Worm (Caenorhabditis elegans) whole organism, L2 larva: ENCODE measurements around the gene D2023.1.

Experiments used
- elt-1 ChIP-seq: fragments of 150-350 bp; optimal IDR thresholded peaks from 2 replicates; lab custom pipeline; 2014; ENCODE audit warnings: missing biosample characterization, missing genetic modification characterization
- fos-1 ChIP-seq: fragments of 150-350 bp; optimal IDR thresholded peaks from 2 replicates; lab custom pipeline; 2014; ENCODE audit warnings: missing biosample characterization, missing genetic modification characterization
- lin-13 ChIP-seq: fragments of 150-350 bp; optimal IDR thresholded peaks from 2 replicates; lab custom pipeline; 2014; ENCODE audit warnings: missing biosample characterization, missing genetic modification reagents, missing genetic modification characterization
- nhr-25 ChIP-seq: fragments of 150-350 bp; sonication (generic microtip); optimal IDR thresholded peaks from 3 replicates; lab custom pipeline; 2014; ENCODE audit warnings: missing biosample characterization, missing genetic modification characterization
- nhr-6 ChIP-seq: fragments of 150-350 bp; optimal IDR thresholded peaks from 2 replicates; lab custom pipeline; 2014; ENCODE audit warnings: missing biosample characterization, missing genetic modification characterization
- skn-1 ChIP-seq: sonication (generic microtip); optimal IDR thresholded peaks from 2 replicates; lab custom pipeline; 2017; ENCODE audit warnings: missing biosample characterization, missing genetic modification characterization
- unc-55 ChIP-seq: fragments of 150-350 bp; sonication (generic microtip); optimal IDR thresholded peaks from 3 replicates; lab custom pipeline; 2014; ENCODE audit warnings: missing biosample characterization, missing genetic modification reagents, missing genetic modification characterization

ce11 chrV:11779810-11780209, 9.5 kb upstream of the D2023.1 start:
- TF ChIP-seq elt-1 (tag; lab: Kevin White, UChicago) = no peak
- no peak for TF ChIP-seq nhr-6 (tag; lab: Kevin White, UChicago)
- no peak for TF ChIP-seq fos-1
- no peak for TF ChIP-seq skn-1
- no peak for TF ChIP-seq lin-13
- no peak for TF ChIP-seq unc-55 (GFP tag; lab: Kevin White, UChicago)
- TF ChIP-seq nhr-25 (tag; lab: Kevin White, UChicago) = peak; percentile 21
